Fruit fly (Drosophila melanogaster) whole organism, adult: Measurements from ENCODE around the gene CkIalpha.
A peak's percentile ranks its signal among the peaks of the same experiment; 100 is the strongest.

Experiments used
- CG11617 ChIP-seq: fragments of 200-800 bp; sonication (Bioruptor generic); optimal IDR thresholded peaks from 2 replicates; lab custom pipeline; 2017; ENCODE audit warnings: mild to moderate bottlenecking, missing biosample characterization, missing genetic modification reagents, missing genetic modification characterization
- CG14711 ChIP-seq: fragments of 200-800 bp; sonication (Bioruptor generic); optimal IDR thresholded peaks from 2 replicates; lab custom pipeline; 2018; ENCODE audit warnings: missing biosample characterization, mild to moderate bottlenecking, missing genetic modification characterization, moderate library complexity
- CG1620 ChIP-seq: fragments of 200-800 bp; sonication (Bioruptor generic); optimal IDR thresholded peaks from 2 replicates; lab custom pipeline; 2016; ENCODE audit warnings: missing biosample characterization, missing genetic modification characterization
- Crg-1 ChIP-seq: fragments of 200-800 bp; sonication (Bioruptor generic); optimal IDR thresholded peaks from 2 replicates; lab custom pipeline; 2016; ENCODE audit warnings: missing biosample characterization, missing genetic modification characterization
- Hr96 ChIP-seq: fragments of 200-800 bp; sonication (Bioruptor generic); optimal IDR thresholded peaks from 2 replicates; lab custom pipeline; 2016; ENCODE audit warnings: missing biosample characterization, missing genetic modification characterization
- bab1 ChIP-seq: fragments of 200-800 bp; sonication (Bioruptor generic); optimal IDR thresholded peaks from 3 replicates; lab custom pipeline; 2019; ENCODE audit warnings: missing biosample characterization, mild to moderate bottlenecking, missing genetic modification characterization, moderate library complexity
- cnc ChIP-seq, 2 experiments: fragments of >200 bp; optimal IDR thresholded peaks; 2 replicates each; lab custom pipeline; 2017
- kay ChIP-seq: fragments of 200-800 bp; sonication (Bioruptor generic); peaks from one replicate; lab custom pipeline; 2016; ENCODE audit warnings: missing biosample characterization, missing genetic modification characterization, borderline replicate concordance
- ovo ChIP-seq: fragments of 200-800 bp; sonication (Bioruptor generic); optimal IDR thresholded peaks from 2 replicates; lab custom pipeline; 2016; ENCODE audit warnings: missing biosample characterization, missing genetic modification characterization
- pad ChIP-seq: fragments of 200-800 bp; sonication (Bioruptor generic); optimal IDR thresholded peaks from 3 replicates; lab custom pipeline; 2017; ENCODE audit warnings: missing biosample characterization, missing genetic modification characterization, mild to moderate bottlenecking, moderate library complexity, missing genetic modification reagents
- toe ChIP-seq: fragments of 200-800 bp; sonication (Bioruptor generic); optimal IDR thresholded peaks from 2 replicates; lab custom pipeline; 2016; ENCODE audit warnings: missing biosample characterization, missing genetic modification characterization

dm6 chrX:12666471-12666884 lies 13.1 kb downstream of the CkIalpha start:
- TF ChIP-seq cnc (optimal IDR thresholded peaks at IDR 0.05; lab: Kevin White, UChicago) = no peak
- TF ChIP-seq pad (GFP tag; lab: Kevin White, UChicago) = peak; percentile 81
- peak; percentile 93 for TF ChIP-seq CG14711 (tag; lab: Kevin White, UChicago)
- TF ChIP-seq Hr96 (GFP tag; lab: Kevin White, UChicago) = peak; percentile 53
- TF ChIP-seq toe (GFP tag; lab: Kevin White, UChicago) = no peak
- no peak for TF ChIP-seq ovo
- TF ChIP-seq Crg-1 (GFP tag; lab: Kevin White, UChicago) = peak; percentile 70
- TF ChIP-seq CG11617 (GFP tag; lab: Kevin White, UChicago) = peak; percentile 84
- peak; percentile 64 for TF ChIP-seq kay (GFP tag; lab: Kevin White, UChicago)
- TF ChIP-seq CG1620 (GFP tag; lab: Kevin White, UChicago) = peak; percentile 63
- TF ChIP-seq bab1 (GFP tag; lab: Kevin White, UChicago) = peak; percentile 91
